Worm (Caenorhabditis elegans) whole organism, late embryonic: Measurements from ENCODE around the gene srp-7.

Experiments
- ama-1 ChIP-seq: fragments of 150-350 bp; optimal IDR thresholded peaks from 2 replicates; lab custom pipeline; 2014
- ceh-19 ChIP-seq: fragments of 200-800 bp; sonication (Bioruptor generic); optimal IDR thresholded peaks from 2 replicates; lab custom pipeline; 2018; ENCODE audit warnings: mild to moderate bottlenecking, missing genetic modification characterization, missing compliant biosample characterization
- dmd-4 ChIP-seq: sonication (generic microtip); optimal IDR thresholded peaks from 2 replicates; lab custom pipeline; 2016; ENCODE audit warnings: borderline replicate concordance, missing genetic modification characterization, missing compliant biosample characterization
- dve-1 ChIP-seq: sonication (generic microtip); optimal IDR thresholded peaks from 2 replicates; lab custom pipeline; 2017; ENCODE audit warnings: antibody characterized with exemption, mild to moderate bottlenecking, missing genetic modification characterization, missing compliant biosample characterization
- ets-4 ChIP-seq: sonication (generic microtip); optimal IDR thresholded peaks from 2 replicates; lab custom pipeline; 2016; ENCODE audit warnings: missing genetic modification characterization, missing compliant biosample characterization
- lin-11 ChIP-seq: fragments of 200-800 bp; sonication (Bioruptor generic); optimal IDR thresholded peaks from 2 replicates; lab custom pipeline; 2018; ENCODE audit warnings: mild to moderate bottlenecking, missing genetic modification characterization, missing compliant biosample characterization
- pat-9 ChIP-seq: fragments of 200-800 bp; sonication (Bioruptor generic); optimal IDR thresholded peaks from 2 replicates; lab custom pipeline; 2018; ENCODE audit warnings: mild to moderate bottlenecking, missing genetic modification characterization, moderate library complexity, missing compliant biosample characterization
- pha-4 ChIP-seq: fragments of 150-350 bp; optimal IDR thresholded peaks from 2 replicates; lab custom pipeline; 2018; ENCODE audit warnings: missing biosample characterization, missing genetic modification reagents, missing genetic modification characterization

DNA sequence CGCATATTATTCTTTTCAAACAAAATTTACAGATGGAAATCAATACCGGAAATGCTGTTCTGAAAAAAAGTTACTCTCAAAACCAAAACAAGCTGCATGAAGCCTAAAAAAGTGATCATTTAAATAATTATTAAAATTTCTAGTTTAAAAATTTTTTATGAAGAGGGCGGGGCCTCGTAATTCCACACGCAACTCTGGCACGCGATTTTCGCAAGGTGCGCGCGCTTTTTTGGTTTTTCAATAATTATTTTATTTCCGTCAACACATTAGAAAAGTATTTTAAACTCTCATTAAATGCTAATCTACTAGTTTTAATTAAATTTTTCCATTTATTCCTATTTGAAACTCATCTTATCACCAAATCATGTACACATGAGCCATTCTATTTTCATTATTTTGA is 49.2 kb upstream of the srp-7 start:
- no peak for TF ChIP-seq dve-1 (tag; lab: Kevin White, UChicago)
- no peak for TF ChIP-seq pat-9 (tag; lab: Kevin White, UChicago)
- TF ChIP-seq dmd-4 (tag; lab: Kevin White, UChicago): no peak
- TF ChIP-seq pha-4: no peak
- TF ChIP-seq ceh-19 (GFP tag; lab: Kevin White, UChicago): no peak
- TF ChIP-seq ama-1 (lab: Kevin White, UChicago): no peak
- no peak for TF ChIP-seq ets-4 (tag; lab: Kevin White, UChicago)
- TF ChIP-seq lin-11 (tag; lab: Kevin White, UChicago): no peak
